Worm (Caenorhabditis elegans): ENCODE data around the gene C08F1.10.
"Not testable (repeated sequence)": the region's sequence is repeated elsewhere in the genome, so short reads cannot be mapped to it uniquely, and the experiment has no call there.

ce11 chrII:1775234-1775633, 10.9 kb downstream of the C08F1.10 start, which contains the start of gene F36H5.14:
- not testable (repeated sequence) for TF ChIP-seq mab-5 (tag; optimal IDR thresholded peaks at IDR 0.05); nhr-237 (tag; optimal IDR thresholded peaks at IDR 0.05); ztf-11 (tag; optimal IDR thresholded peaks at IDR 0.05); unc-62 (GFP tag; optimal IDR thresholded peaks at IDR 0.05); nhr-129 (tag; optimal IDR thresholded peaks at IDR 0.05); aly-2 (tag; optimal IDR thresholded peaks at IDR 0.05); snpc-4 (tag; optimal IDR thresholded peaks at IDR 0.05); lsy-2 (tag; optimal IDR thresholded peaks at IDR 0.05); ztf-4 (tag; optimal IDR thresholded peaks at IDR 0.05); mdl-1 (tag; optimal IDR thresholded peaks at IDR 0.05); nhr-6 (tag; optimal IDR thresholded peaks at IDR 0.05); nhr-12 (tag; optimal IDR thresholded peaks at IDR 0.05); ztf-1 (GFP tag; conservative IDR thresholded peaks at IDR 0.05)

All from whole organism, L2 larva.